Worm (Caenorhabditis elegans) whole organism, L4/young adult: ENCODE data around the gene cyc-2.1.
"Not testable (repeated sequence)": the region's sequence is repeated elsewhere in the genome, so short reads cannot be mapped to it uniquely, and the experiment has no call there.

Source experiments
- dao-5 ChIP-seq: sonication (generic microtip); optimal IDR thresholded peaks from 2 replicates; lab custom pipeline; 2016; ENCODE audit warnings: missing genotype, missing genetic modification characterization, moderate library complexity, missing compliant biosample characterization
- him-1 ChIP-seq: sonication (generic microtip); optimal IDR thresholded peaks from 2 replicates; lab custom pipeline; 2016; ENCODE audit warnings: missing genotype, missing genetic modification reagents, missing genetic modification characterization, missing compliant biosample characterization

DNA sequence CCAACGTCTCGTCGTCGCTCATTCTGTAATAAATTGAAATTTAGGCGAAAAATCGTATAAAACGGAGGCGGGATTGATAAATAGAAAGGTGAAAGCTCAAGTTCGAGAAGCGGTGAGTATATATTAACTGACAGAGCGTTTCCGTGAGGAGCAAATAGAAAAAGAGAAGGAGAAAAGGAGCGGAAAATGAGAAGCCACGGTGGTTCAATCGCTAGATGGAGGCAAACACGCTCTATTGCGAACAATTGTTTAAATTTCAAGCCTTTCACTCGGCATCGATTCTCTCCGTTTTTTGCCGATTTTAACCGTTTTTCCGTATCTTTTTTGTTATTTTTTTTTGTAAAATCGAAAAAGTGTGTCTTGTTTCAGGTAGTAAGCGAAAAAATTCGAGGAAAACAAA lies 33.0 kb downstream of the cyc-2.1 start, which contains the start of gene miro-1:
- not testable (repeated sequence) for TF ChIP-seq him-1, dao-5 (tag; lab: Kevin White, UChicago)
